Worm (Caenorhabditis elegans) whole organism, L3 larva: Measurements from ENCODE around the gene bgal-1.

Experiments used
- ama-1 ChIP-seq: fragments of 150-350 bp; optimal IDR thresholded peaks from 2 replicates; lab custom pipeline; 2018
- ceh-82 ChIP-seq: fragments of 150-350 bp; optimal IDR thresholded peaks from 2 replicates; lab custom pipeline; 2014; ENCODE audit warnings: missing biosample characterization, missing genetic modification characterization
- daf-12 ChIP-seq: fragments of 150-350 bp; optimal IDR thresholded peaks from 2 replicates; lab custom pipeline; 2014; ENCODE audit warnings: missing biosample characterization, missing genetic modification reagents, missing genetic modification characterization
- elt-3 ChIP-seq, 3 experiments: fragments of 150-350 bp in 1 of 3; sonication (generic microtip) in 2 of 3; optimal IDR thresholded peaks; 2 replicates in 2 of 3; 4 replicates in 1 of 3; lab custom pipeline; 2014 to 2017; ENCODE audit warnings: missing biosample characterization in 3 of 3, missing genetic modification characterization in 3 of 3
- fos-1 ChIP-seq: fragments of 150-350 bp; optimal IDR thresholded peaks from 2 replicates; lab custom pipeline; 2014; ENCODE audit warnings: missing biosample characterization, missing genetic modification characterization
- nfya-1 ChIP-seq: sonication (generic microtip); optimal IDR thresholded peaks from 2 replicates; lab custom pipeline; 2017; ENCODE audit warnings: missing genetic modification characterization, mild to moderate bottlenecking, missing compliant biosample characterization, antibody characterized with exemption, moderate library complexity; ENCODE audit not compliant: insufficient read depth
- nhr-12 ChIP-seq: fragments of 150-350 bp; optimal IDR thresholded peaks from 2 replicates; lab custom pipeline; 2014; ENCODE audit warnings: missing biosample characterization, missing genetic modification characterization
- nhr-237 ChIP-seq: fragments of 150-350 bp; optimal IDR thresholded peaks from 2 replicates; lab custom pipeline; 2014; ENCODE audit warnings: missing biosample characterization, missing genetic modification characterization
- pqm-1 ChIP-seq: fragments of 150-350 bp; optimal IDR thresholded peaks from 2 replicates; lab custom pipeline; 2017; ENCODE audit warnings: missing biosample characterization, missing genetic modification characterization, inconsistent platforms
- skn-1 ChIP-seq: fragments of 150-350 bp; optimal IDR thresholded peaks from 2 replicates; lab custom pipeline; 2014; ENCODE audit warnings: missing biosample characterization, missing genetic modification characterization
- unc-39 ChIP-seq: sonication (generic microtip); optimal IDR thresholded peaks from 4 replicates; lab custom pipeline; 2017; ENCODE audit warnings: missing biosample characterization, missing genetic modification characterization
- unc-62 ChIP-seq: fragments of 150-350 bp; sonication (generic microtip); optimal IDR thresholded peaks from 4 replicates; lab custom pipeline; 2014; ENCODE audit warnings: missing biosample characterization, missing genetic modification reagents, missing genetic modification characterization

ce11 chrV:11199497-11199896 lies 26.3 kb downstream of the bgal-1 start:
- TF ChIP-seq ama-1 (no peak), nhr-12 (tag; lab: Kevin White, UChicago) (no peak), elt-3 (tag; optimal IDR thresholded peaks at IDR 0.05; lab: Kevin White, UChicago) (no peak), unc-39 (tag; lab: Kevin White, UChicago) (no peak), fos-1 (no peak), unc-62 (GFP tag; lab: Kevin White, UChicago) (no peak), daf-12 (tag; lab: Kevin White, UChicago) (no peak), skn-1 (tag; lab: Kevin White, UChicago) (no peak), nhr-237 (tag; lab: Kevin White, UChicago) (no peak), nfya-1 (tag; lab: Kevin White, UChicago) (no peak), ceh-82 (no peak), pqm-1 (no peak)
